Fruit fly (Drosophila melanogaster) whole organism, wandering third instar larva: ENCODE measurements around the gene trbl.

ENCODE experiments used
- Abd-B ChIP-seq: fragments of >200 bp; optimal IDR thresholded peaks from 2 replicates; lab custom pipeline; 2017; ENCODE audit warnings: missing biosample characterization, missing genetic modification characterization
- CG32264 ChIP-seq: fragments of 200-800 bp; sonication (Bioruptor generic); optimal IDR thresholded peaks from 2 replicates; lab custom pipeline; 2016; ENCODE audit warnings: missing biosample characterization, missing genetic modification characterization
- CG9705 ChIP-seq: fragments of 200-800 bp; sonication (Bioruptor generic); optimal IDR thresholded peaks from 2 replicates; lab custom pipeline; 2018; ENCODE audit warnings: missing biosample characterization, mild to moderate bottlenecking, missing genetic modification characterization
- CrebA ChIP-seq: fragments of 200-800 bp; sonication (Bioruptor generic); optimal IDR thresholded peaks from 2 replicates; lab custom pipeline; 2016; ENCODE audit warnings: missing biosample characterization, mild to moderate bottlenecking, missing genetic modification characterization, borderline replicate concordance
- Dfd ChIP-seq: fragments of >200 bp; optimal IDR thresholded peaks from 2 replicates; lab custom pipeline; 2017; ENCODE audit warnings: missing biosample characterization, missing genetic modification characterization
- GATAd ChIP-seq: sonication (Bioruptor generic); optimal IDR thresholded peaks from 2 replicates; lab custom pipeline; 2016; ENCODE audit warnings: missing biosample characterization, missing genetic modification characterization
- HLH106 ChIP-seq: fragments of 200-800 bp; optimal IDR thresholded peaks from 3 replicates; lab custom pipeline; 2019; ENCODE audit warnings: missing biosample characterization, mild to moderate bottlenecking, missing genetic modification characterization, moderate library complexity
- Hr78 ChIP-seq: fragments of >200 bp; optimal IDR thresholded peaks from 2 replicates; lab custom pipeline; 2017; ENCODE audit warnings: missing biosample characterization, missing genetic modification characterization
- Hr83 ChIP-seq: fragments of 200-300 bp; sonication (Bioruptor generic); optimal IDR thresholded peaks from 2 replicates; lab custom pipeline; 2016; ENCODE audit warnings: missing biosample characterization, mild to moderate bottlenecking, missing genetic modification characterization, moderate library complexity; ENCODE audit not compliant: poor library complexity, severe bottlenecking
- Jra ChIP-seq: sonication (Bioruptor generic); optimal IDR thresholded peaks from 2 replicates; lab custom pipeline; 2016; ENCODE audit warnings: missing biosample characterization, missing genetic modification characterization
- Mio ChIP-seq: sonication (Bioruptor generic); optimal IDR thresholded peaks from 2 replicates; lab custom pipeline; 2016; ENCODE audit warnings: missing biosample characterization, missing genetic modification characterization
- OdsH ChIP-seq: fragments of 200-800 bp; sonication (Bioruptor generic); optimal IDR thresholded peaks from 2 replicates; lab custom pipeline; 2016; ENCODE audit warnings: missing biosample characterization, mild to moderate bottlenecking, missing genetic modification characterization
- Rel ChIP-seq, 2 experiments: fragments of 200-800 bp; sonication (Bioruptor generic) in 1 of 2; optimal IDR thresholded peaks; 2 replicates in 1 of 2; 3 replicates in 1 of 2; lab custom pipeline; 2016 to 2019; ENCODE audit warnings: mild to moderate bottlenecking in 2 of 2, missing biosample characterization in 2 of 2, missing genetic modification characterization in 2 of 2, moderate library complexity in 1 of 2
- Vsx2 ChIP-seq: fragments of 200-300, 225-300 bp; sonication (Bioruptor generic); optimal IDR thresholded peaks from 2 replicates; lab custom pipeline; 2018; ENCODE audit warnings: missing biosample characterization, missing genetic modification characterization; ENCODE audit not compliant: partially characterized antibody
- br ChIP-seq: fragments of 200-800 bp; sonication (Bioruptor generic); optimal IDR thresholded peaks from 2 replicates; lab custom pipeline; 2016; ENCODE audit warnings: missing biosample characterization, missing genetic modification characterization
- brk ChIP-seq: fragments of 200-800 bp; sonication (Bioruptor generic); optimal IDR thresholded peaks from 2 replicates; lab custom pipeline; 2016; ENCODE audit warnings: missing biosample characterization, mild to moderate bottlenecking, missing genetic modification characterization
- dl ChIP-seq, 2 experiments: fragments of 175-275, 200-275 bp in 1 of 2; fragments of 200-275 bp in 1 of 2; sonication (Bioruptor generic); optimal IDR thresholded peaks; lab custom pipeline; 2018; ENCODE audit warnings: mild to moderate bottlenecking in 2 of 2, missing biosample characterization in 2 of 2, missing genetic modification characterization in 2 of 2, moderate library complexity in 2 of 2; ENCODE audit not compliant: partially characterized antibody in 2 of 2, insufficient read depth in 1 of 2
- dmrt93B ChIP-seq: fragments of 200-800 bp; sonication (Bioruptor generic); optimal IDR thresholded peaks from 2 replicates; lab custom pipeline; 2018; ENCODE audit warnings: missing biosample characterization, mild to moderate bottlenecking, missing genetic modification characterization
- dsf ChIP-seq: sonication (Bioruptor generic); optimal IDR thresholded peaks from 2 replicates; lab custom pipeline; 2016; ENCODE audit warnings: missing biosample characterization, missing genetic modification characterization, borderline replicate concordance
- ey ChIP-seq: fragments of 200-800 bp; sonication (Bioruptor generic); optimal IDR thresholded peaks from 2 replicates; lab custom pipeline; 2016; ENCODE audit warnings: missing biosample characterization, missing genetic modification characterization
- foxo ChIP-seq, 2 experiments: fragments of 200-800 bp; sonication (Bioruptor generic); optimal IDR thresholded peaks; 2 replicates in 1 of 2; 3 replicates in 1 of 2; lab custom pipeline; 2016 to 2017; ENCODE audit warnings: missing biosample characterization in 2 of 2, missing genetic modification characterization in 2 of 2
- fru ChIP-seq: fragments of 200-800 bp; sonication (Bioruptor generic); optimal IDR thresholded peaks from 3 replicates; lab custom pipeline; 2016; ENCODE audit warnings: missing biosample characterization, mild to moderate bottlenecking, missing genetic modification characterization
- h ChIP-seq: fragments of 200-800 bp; sonication (Bioruptor generic); optimal IDR thresholded peaks from 3 replicates; lab custom pipeline; 2016; ENCODE audit warnings: missing biosample characterization, mild to moderate bottlenecking, missing genetic modification characterization
- jim ChIP-seq: fragments of 175-275, 200-325 bp; sonication (Bioruptor generic); optimal IDR thresholded peaks from 2 replicates; lab custom pipeline; 2016; ENCODE audit warnings: missing biosample characterization, mild to moderate bottlenecking, missing genetic modification characterization
- lola ChIP-seq: fragments of >200 bp; optimal IDR thresholded peaks from 2 replicates; lab custom pipeline; 2017; ENCODE audit warnings: missing biosample characterization, missing genetic modification characterization
- pan ChIP-seq: fragments of >200 bp; optimal IDR thresholded peaks from 2 replicates; lab custom pipeline; 2017
- psq ChIP-seq: fragments of 200-800 bp; sonication (Bioruptor generic); optimal IDR thresholded peaks from 3 replicates; lab custom pipeline; 2017; ENCODE audit warnings: missing biosample characterization, mild to moderate bottlenecking, missing genetic modification characterization, moderate library complexity
- rgr ChIP-seq: fragments of 200-800 bp; sonication (Bioruptor generic); optimal IDR thresholded peaks from 3 replicates; lab custom pipeline; 2016; ENCODE audit warnings: missing biosample characterization, mild to moderate bottlenecking, missing genetic modification characterization
- sage ChIP-seq: fragments of 200-800 bp; sonication (Bioruptor generic); optimal IDR thresholded peaks from 2 replicates; lab custom pipeline; 2016; ENCODE audit warnings: missing biosample characterization, mild to moderate bottlenecking, missing genetic modification characterization
- sv ChIP-seq: fragments of 200-800 bp; sonication (Bioruptor generic); optimal IDR thresholded peaks from 3 replicates; lab custom pipeline; 2016; ENCODE audit warnings: missing biosample characterization, missing genetic modification characterization
- usp ChIP-seq: fragments of >200 bp; optimal IDR thresholded peaks from 2 replicates; lab custom pipeline; 2017; ENCODE audit warnings: missing biosample characterization, missing genetic modification characterization

Gene trbl

dm6 chr3L:20356613-20357012, 44.8 kb downstream of the trbl start, which contains the start of gene kin17:
Gene kin17, plus strand, starts transcription at chr3L:20356807.
- no peak for TF ChIP-seq Rel (GFP tag; optimal IDR thresholded peaks at IDR 0.05; lab: Kevin White, UChicago)
- TF ChIP-seq Rel (tag; optimal IDR thresholded peaks at IDR 0.05; lab: Kevin White, UChicago): peak; percentile 12
- no peak for TF ChIP-seq Hr83 (GFP tag; lab: Kevin White, UChicago)
- no peak for TF ChIP-seq CG9705 (GFP tag; lab: Kevin White, UChicago)
- TF ChIP-seq Vsx2 (GFP tag; lab: Kevin White, UChicago): peak; percentile 75
- TF ChIP-seq CG32264 (GFP tag; lab: Kevin White, UChicago): no peak

dm6 chr3L:20354872-20355271, 46.5 kb downstream of the trbl start:
- TF ChIP-seq Jra (GFP tag; lab: Kevin White, UChicago) (no peak), Rel (GFP tag; optimal IDR thresholded peaks at IDR 0.05; lab: Kevin White, UChicago) (no peak), Rel (tag; optimal IDR thresholded peaks at IDR 0.05; lab: Kevin White, UChicago) (peak; percentile 2), dl (GFP tag; optimal IDR thresholded peaks at IDR 0.05; lab: Kevin White, UChicago; ENCODE audit: insufficient read depth in 1 of 2, partially characterized antibody in 2 of 2) (no peak)
- TF ChIP-seq, all 38 proteins: peak for 1

dm6 chr3L:20354363-20354762, 47.0 kb downstream of the trbl start:
- TF ChIP-seq rgr (no peak), CrebA (GFP tag; lab: Kevin White, UChicago) (no peak), GATAd (GFP tag; lab: Kevin White, UChicago) (no peak), Hr83 (GFP tag; lab: Kevin White, UChicago) (no peak), ey (GFP tag; lab: Kevin White, UChicago) (no peak), CG9705 (GFP tag; lab: Kevin White, UChicago) (no peak), pan (lab: Kevin White, UChicago) (no peak), Dfd (GFP tag; lab: Kevin White, UChicago) (no peak), h (no peak), dl (GFP tag; optimal IDR thresholded peaks at IDR 0.05; lab: Kevin White, UChicago; ENCODE audit: insufficient read depth in 1 of 2, partially characterized antibody in 2 of 2) (no peak), br (no peak), usp (GFP tag; lab: Kevin White, UChicago) (no peak), OdsH (GFP tag; lab: Kevin White, UChicago) (no peak), Hr78 (GFP tag; lab: Kevin White, UChicago) (no peak), Mio (GFP tag; lab: Kevin White, UChicago) (no peak)

dm6 chr3L:20353726-20354332, 47.6 kb downstream of the trbl start:
- no peak for TF ChIP-seq br
- no peak for TF ChIP-seq lola
- peak; percentile 57 for TF ChIP-seq fru (GFP tag; lab: Kevin White, UChicago)
- no peak for TF ChIP-seq Jra (GFP tag; lab: Kevin White, UChicago)
- TF ChIP-seq h: peak; percentile 42
- peak; percentile 10 for TF ChIP-seq Hr83 (GFP tag; lab: Kevin White, UChicago)
- TF ChIP-seq sage (GFP tag; lab: Kevin White, UChicago): no peak
- TF ChIP-seq OdsH (GFP tag; lab: Kevin White, UChicago): peak; percentile 15
- peak; percentile 13 for TF ChIP-seq rgr
- TF ChIP-seq foxo (GFP tag; optimal IDR thresholded peaks at IDR 0.05; lab: Kevin White, UChicago): no peak
- TF ChIP-seq CG9705 (GFP tag; lab: Kevin White, UChicago): no peak
- TF ChIP-seq sv (GFP tag; lab: Kevin White, UChicago): no peak
- no peak for TF ChIP-seq Abd-B (GFP tag; lab: Kevin White, UChicago)
- no peak for TF ChIP-seq dsf
- no peak for TF ChIP-seq dmrt93B (GFP tag; lab: Kevin White, UChicago)
- TF ChIP-seq brk (GFP tag; lab: Kevin White, UChicago): no peak
- TF ChIP-seq Rel (GFP tag; optimal IDR thresholded peaks at IDR 0.05; lab: Kevin White, UChicago): no peak
- TF ChIP-seq Rel (tag; optimal IDR thresholded peaks at IDR 0.05; lab: Kevin White, UChicago): peak; percentile 70
- peak; percentile 12 for TF ChIP-seq psq
- TF ChIP-seq Vsx2 (GFP tag; lab: Kevin White, UChicago): no peak
- peak; percentile 51 for TF ChIP-seq ey (GFP tag; lab: Kevin White, UChicago)
- no peak for TF ChIP-seq pan (lab: Kevin White, UChicago)
- TF ChIP-seq Hr78 (GFP tag; lab: Kevin White, UChicago): no peak
- TF ChIP-seq HLH106 (tag; lab: Kevin White, UChicago): no peak
- TF ChIP-seq Mio (GFP tag; lab: Kevin White, UChicago): no peak
- no peak for TF ChIP-seq usp (GFP tag; lab: Kevin White, UChicago)
- TF ChIP-seq jim: no peak
